Worm (Caenorhabditis elegans) whole organism, late embryonic: ENCODE measurements around the gene C13F10.8.

Source experiments
- C38D4.7 ChIP-seq: fragments of 200-800 bp; sonication (Bioruptor generic); optimal IDR thresholded peaks from 2 replicates; lab custom pipeline; 2018; ENCODE audit warnings: mild to moderate bottlenecking, missing genetic modification characterization, moderate library complexity, missing compliant biosample characterization
- F13H6.1 ChIP-seq: sonication (generic microtip); optimal IDR thresholded peaks from 2 replicates; lab custom pipeline; 2016; ENCODE audit warnings: missing genetic modification characterization, missing compliant biosample characterization
- T23F11.4 ChIP-seq: fragments of 200-800 bp; sonication (Bioruptor generic); optimal IDR thresholded peaks from 2 replicates; lab custom pipeline; 2018; ENCODE audit warnings: mild to moderate bottlenecking, missing genetic modification characterization, missing compliant biosample characterization
- ceh-14 ChIP-seq: sonication (generic microtip); optimal IDR thresholded peaks from 2 replicates; lab custom pipeline; 2016; ENCODE audit warnings: missing genotype, missing genetic modification characterization, missing compliant biosample characterization
- ceh-2 ChIP-seq: sonication (generic microtip); optimal IDR thresholded peaks from 2 replicates; lab custom pipeline; 2016; ENCODE audit warnings: missing genotype, missing genetic modification characterization, missing compliant biosample characterization
- ceh-22 ChIP-seq: sonication (generic microtip); optimal IDR thresholded peaks from 2 replicates; lab custom pipeline; 2017; ENCODE audit warnings: missing biosample characterization, missing genetic modification characterization
- ceh-24 ChIP-seq: sonication (generic microtip); optimal IDR thresholded peaks from 2 replicates; lab custom pipeline; 2016; ENCODE audit warnings: mild to moderate bottlenecking, missing genetic modification characterization, missing compliant biosample characterization
- dmd-4 ChIP-seq: sonication (generic microtip); optimal IDR thresholded peaks from 2 replicates; lab custom pipeline; 2016; ENCODE audit warnings: borderline replicate concordance, missing genetic modification characterization, missing compliant biosample characterization
- elt-2 ChIP-seq: sonication (generic microtip); optimal IDR thresholded peaks from 2 replicates; lab custom pipeline; 2016; ENCODE audit warnings: missing genetic modification reagents, missing genetic modification characterization, missing compliant biosample characterization
- eyg-1 ChIP-seq: sonication (generic microtip); optimal IDR thresholded peaks from 2 replicates; lab custom pipeline; 2016; ENCODE audit warnings: missing genotype, missing genetic modification characterization, missing compliant biosample characterization
- fax-1 ChIP-seq: sonication (generic microtip); optimal IDR thresholded peaks from 2 replicates; lab custom pipeline; 2016; ENCODE audit warnings: missing genotype, missing genetic modification characterization, missing compliant biosample characterization
- hlh-13 ChIP-seq: fragments of 200-800 bp; sonication (Bioruptor generic); optimal IDR thresholded peaks from 2 replicates; lab custom pipeline; 2018; ENCODE audit warnings: mild to moderate bottlenecking, missing genetic modification characterization, missing compliant biosample characterization
- lim-6 ChIP-seq: sonication (generic microtip); optimal IDR thresholded peaks from 2 replicates; lab custom pipeline; 2016; ENCODE audit warnings: missing genetic modification characterization, missing compliant biosample characterization
- nhr-11 ChIP-seq: fragments of 150-350 bp; optimal IDR thresholded peaks from 2 replicates; lab custom pipeline; 2014; ENCODE audit warnings: missing biosample characterization, missing genetic modification characterization
- nhr-232 ChIP-seq: sonication (generic microtip); optimal IDR thresholded peaks from 2 replicates; lab custom pipeline; 2016; ENCODE audit warnings: missing genetic modification characterization, missing compliant biosample characterization
- npax-4 ChIP-seq: sonication (generic microtip); optimal IDR thresholded peaks from 2 replicates; lab custom pipeline; 2016; ENCODE audit warnings: missing genetic modification characterization, missing compliant biosample characterization
- rnt-1 ChIP-seq: sonication (generic microtip); optimal IDR thresholded peaks from 2 replicates; lab custom pipeline; 2016; ENCODE audit warnings: missing genetic modification characterization, missing compliant biosample characterization
- sdc-2 ChIP-seq: sonication (generic microtip); optimal IDR thresholded peaks from 2 replicates; lab custom pipeline; 2016; ENCODE audit warnings: missing genotype, missing genetic modification characterization, missing compliant biosample characterization
- tbx-2 ChIP-seq: sonication (generic microtip); optimal IDR thresholded peaks from 2 replicates; lab custom pipeline; 2016; ENCODE audit warnings: missing genetic modification characterization, missing compliant biosample characterization
- zip-5 ChIP-seq: sonication (generic microtip); optimal IDR thresholded peaks from 2 replicates; lab custom pipeline; 2016; ENCODE audit warnings: missing genetic modification characterization, missing compliant biosample characterization

Gene C13F10.8

DNA sequence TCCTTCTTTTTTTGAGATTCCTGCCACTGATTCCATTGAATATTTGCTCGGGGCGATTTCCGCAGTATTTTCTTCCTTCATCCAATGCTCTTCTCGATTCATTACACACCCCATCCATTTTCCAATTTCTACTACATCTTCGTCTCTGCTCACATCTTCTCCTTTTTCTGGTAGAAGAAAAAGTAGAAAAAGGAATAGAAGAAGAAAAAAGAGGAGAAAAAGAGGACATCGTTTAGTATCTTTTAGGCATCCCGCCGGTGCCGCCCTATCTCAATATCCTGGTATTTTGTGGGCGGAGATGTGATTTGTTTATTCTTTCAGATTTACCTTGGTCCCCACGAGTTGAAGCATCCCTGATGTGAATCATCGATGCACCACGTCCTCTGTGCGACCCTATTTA, 45.6 kb downstream of the C13F10.8 start, which contains the start of gene lgc-39:
TSS of gene lgc-39 (plus strand) at position 301 of the 400 bp plus-strand sequence.
- TF ChIP-seq dmd-4 (tag; lab: Kevin White, UChicago) (no peak), tbx-2 (no peak), rnt-1 (tag; lab: Kevin White, UChicago) (no peak), nhr-232 (no peak), lim-6 (no peak), fax-1 (tag; lab: Kevin White, UChicago) (no peak), elt-2 (tag; lab: Kevin White, UChicago) (no peak), ceh-2 (tag; lab: Kevin White, UChicago) (no peak), zip-5 (tag; lab: Kevin White, UChicago) (no peak), nhr-11 (no peak), F13H6.1 (tag; lab: Kevin White, UChicago) (no peak), C38D4.7 (GFP tag; lab: Kevin White, UChicago) (no peak), eyg-1 (tag; lab: Kevin White, UChicago) (no peak), ceh-24 (tag; lab: Kevin White, UChicago) (no peak), ceh-14 (tag; lab: Kevin White, UChicago) (no peak), T23F11.4 (GFP tag; lab: Kevin White, UChicago) (no peak), sdc-2 (tag; lab: Kevin White, UChicago) (no peak), npax-4 (tag; lab: Kevin White, UChicago) (no peak), ceh-22 (tag; lab: Kevin White, UChicago) (no peak), hlh-13 (GFP tag; lab: Kevin White, UChicago) (no peak)
- TF ChIP-seq, all 69 proteins: peak for 0
